Worm (Caenorhabditis elegans) whole organism, mixed stage, embryonic: ENCODE data around the gene W01C8.1.

Source experiments
- bed-3 ChIP-seq: fragments of 200-800 bp; sonication (Bioruptor generic); optimal IDR thresholded peaks from 3 replicates; lab custom pipeline; 2018; ENCODE audit warnings: mild to moderate bottlenecking, missing genetic modification characterization, moderate library complexity, missing compliant biosample characterization
- ceh-43 ChIP-seq: fragments of 200-800 bp; sonication (Bioruptor generic); optimal IDR thresholded peaks from 2 replicates; lab custom pipeline; 2018; ENCODE audit warnings: mild to moderate bottlenecking, missing genetic modification characterization, moderate library complexity, missing compliant biosample characterization
- elt-1 ChIP-seq: sonication (generic microtip); optimal IDR thresholded peaks from 2 replicates; lab custom pipeline; 2017; ENCODE audit warnings: missing genetic modification characterization, mild to moderate bottlenecking, missing compliant biosample characterization, antibody characterized with exemption, moderate library complexity, borderline replicate concordance; ENCODE audit not compliant: insufficient read depth
- elt-3 ChIP-seq: fragments of 150-350 bp; optimal IDR thresholded peaks from 2 replicates; lab custom pipeline; 2014; ENCODE audit warnings: missing biosample characterization, missing genetic modification characterization
- lin-13 ChIP-seq: fragments of 150-350 bp; optimal IDR thresholded peaks from 2 replicates; lab custom pipeline; 2014; ENCODE audit warnings: missing biosample characterization, missing genetic modification characterization
- lin-32 ChIP-seq: fragments of 200-800 bp; sonication (Bioruptor generic); optimal IDR thresholded peaks from 2 replicates; lab custom pipeline; 2018; ENCODE audit warnings: mild to moderate bottlenecking, missing genetic modification characterization, missing compliant biosample characterization
- nhr-237 ChIP-seq: fragments of 150-350 bp; optimal IDR thresholded peaks from 2 replicates; lab custom pipeline; 2014; ENCODE audit warnings: missing biosample characterization, missing genetic modification characterization
- nhr-76 ChIP-seq: sonication (generic microtip); optimal IDR thresholded peaks from 2 replicates; lab custom pipeline; 2017; ENCODE audit warnings: missing biosample characterization, missing genetic modification characterization
- sem-2 ChIP-seq: fragments of 200-800 bp; sonication (Bioruptor generic); optimal IDR thresholded peaks from 2 replicates; lab custom pipeline; 2018; ENCODE audit warnings: mild to moderate bottlenecking, missing genetic modification characterization, missing compliant biosample characterization
- unc-39 ChIP-seq: fragments of 150-350 bp; optimal IDR thresholded peaks from 2 replicates; lab custom pipeline; 2014; ENCODE audit warnings: missing biosample characterization, missing genetic modification characterization
- unc-62 ChIP-seq: fragments of 150-350 bp; optimal IDR thresholded peaks from 2 replicates; lab custom pipeline; 2014; ENCODE audit warnings: missing biosample characterization, missing genetic modification reagents, missing genetic modification characterization

DNA sequence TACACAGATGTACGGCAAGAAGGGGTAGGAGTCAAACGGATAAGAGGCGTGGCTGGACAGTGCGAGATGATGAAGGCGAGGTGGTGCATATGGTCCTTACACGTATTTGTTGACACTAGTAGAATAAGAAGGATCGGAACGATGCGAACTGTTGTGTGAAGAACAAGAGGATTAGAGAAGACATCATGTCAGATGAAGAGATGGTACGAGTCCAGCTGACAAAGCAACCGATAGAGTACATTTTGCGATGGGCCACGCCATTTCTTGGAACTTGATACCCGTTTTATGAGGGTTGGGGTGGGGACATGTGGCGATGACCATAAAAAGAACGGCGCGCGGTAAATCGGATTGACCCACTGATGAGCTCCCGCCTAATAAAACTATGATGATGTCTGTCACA is 6.2 kb downstream of the W01C8.1 start:
- TF ChIP-seq nhr-76 (tag; lab: Kevin White, UChicago) = no peak
- no peak for TF ChIP-seq elt-3 (tag; lab: Kevin White, UChicago)
- no peak for TF ChIP-seq unc-39 (tag; lab: Kevin White, UChicago)
- no peak for TF ChIP-seq ceh-43 (GFP tag; lab: Kevin White, UChicago)
- TF ChIP-seq nhr-237 (tag; lab: Kevin White, UChicago) = no peak
- no peak for TF ChIP-seq sem-2 (GFP tag; lab: Kevin White, UChicago)
- TF ChIP-seq elt-1 (tag; lab: Kevin White, UChicago) = no peak
- no peak for TF ChIP-seq unc-62
- TF ChIP-seq lin-13 = no peak
- no peak for TF ChIP-seq lin-32 (GFP tag; lab: Kevin White, UChicago)
- TF ChIP-seq bed-3 = no peak
